Worm (Caenorhabditis elegans) whole organism, L4 larva: ENCODE data around the gene F59A7.5.
A peak's percentile ranks its signal among the peaks of the same experiment; 100 is the strongest.

Experiments used
- F26F4.8 ChIP-seq: fragments of 200-800 bp; sonication (Bioruptor generic); conservative IDR thresholded peaks from 2 replicates; pipeline ENCODE4 v1.3.6; 2022; ENCODE audit warnings: missing genetic modification characterization, missing compliant biosample characterization
- F44E2.7 ChIP-seq: fragments of 200-800 bp; sonication (Bioruptor generic); IDR thresholded peaks from 2 replicates; pipeline ENCODE4 v2.1.2; 2022; ENCODE audit warnings: missing genetic modification characterization, missing compliant biosample characterization
- F49E8.2 ChIP-seq: sonication (generic microtip); optimal IDR thresholded peaks from 2 replicates; lab custom pipeline; 2016; ENCODE audit warnings: missing compliant biosample characterization, mild to moderate bottlenecking, missing genetic modification characterization, borderline replicate concordance
- Y48G9A.11 ChIP-seq: fragments of 200-800 bp; sonication (Bioruptor generic); IDR thresholded peaks from 2 replicates; pipeline ENCODE4 v1.3.6; 2022; ENCODE audit warnings: missing genetic modification reagents, missing genetic modification characterization, missing compliant biosample characterization
- ama-1 ChIP-seq: fragments of 150-350 bp; optimal IDR thresholded peaks from 2 replicates; lab custom pipeline; 2014; ENCODE audit warnings: inconsistent platforms, mixed read lengths
- ceh-20 ChIP-seq: fragments of 200-800 bp; sonication (Bioruptor generic); IDR thresholded peaks from 2 replicates; pipeline ENCODE4 v1.3.6; 2022; ENCODE audit warnings: missing genetic modification reagents, missing genetic modification characterization, missing compliant biosample characterization
- ceh-28 ChIP-seq: fragments of 150-350 bp; optimal IDR thresholded peaks from 2 replicates; lab custom pipeline; 2014; ENCODE audit warnings: missing biosample characterization, missing genetic modification reagents, missing genetic modification characterization
- ces-1 ChIP-seq: fragments of 150-350 bp; sonication (generic microtip); optimal IDR thresholded peaks from 4 replicates; lab custom pipeline; 2014; ENCODE audit warnings: missing biosample characterization, missing genetic modification reagents, missing genetic modification characterization
- cey-2 ChIP-seq: sonication (generic microtip); optimal IDR thresholded peaks from 3 replicates; lab custom pipeline; 2017; ENCODE audit warnings: missing genetic modification characterization, mild to moderate bottlenecking, missing compliant biosample characterization, antibody characterized with exemption, borderline replicate concordance; ENCODE audit not compliant: insufficient read depth
- ctbp-1 ChIP-seq: fragments of 200-800 bp; sonication (Bioruptor generic); IDR thresholded peaks from 2 replicates; pipeline ENCODE4 v1.3.6; 2022; ENCODE audit warnings: missing genetic modification reagents, missing genetic modification characterization, missing compliant biosample characterization
- daf-16 ChIP-seq, 3 experiments: sonication (generic microtip); optimal IDR thresholded peaks; 2 replicates each; lab custom pipeline; 2016 to 2017; ENCODE audit warnings: missing genetic modification characterization in 3 of 3, missing genetic modification reagents in 3 of 3, mild to moderate bottlenecking in 2 of 3, missing compliant biosample characterization in 2 of 3, missing biosample characterization in 1 of 3, moderate library complexity in 1 of 3
- daf-8 ChIP-seq: fragments of 200-800 bp; sonication (Bioruptor generic); IDR thresholded peaks from 2 replicates; pipeline ENCODE4 v1.3.6; 2022; ENCODE audit warnings: missing genetic modification characterization, missing compliant biosample characterization
- dmd-6 ChIP-seq: fragments of 200-800 bp; sonication (Bioruptor generic); IDR thresholded peaks from 2 replicates; pipeline ENCODE4 v1.3.6; 2022; ENCODE audit warnings: missing genetic modification reagents, missing genetic modification characterization, missing compliant biosample characterization
- duxl-1 ChIP-seq: sonication (generic microtip); optimal IDR thresholded peaks from 2 replicates; lab custom pipeline; 2016; ENCODE audit warnings: mild to moderate bottlenecking, missing genetic modification characterization, moderate library complexity, missing compliant biosample characterization; ENCODE audit not compliant: poor library complexity
- dve-1 ChIP-seq: sonication (generic microtip); optimal IDR thresholded peaks from 2 replicates; lab custom pipeline; 2017; ENCODE audit warnings: antibody characterized with exemption, mild to moderate bottlenecking, missing genetic modification characterization, missing compliant biosample characterization; ENCODE audit not compliant: insufficient read depth
- egl-43 ChIP-seq: fragments of 200-800 bp; sonication (Bioruptor generic); IDR thresholded peaks from 2 replicates; pipeline ENCODE4 v1.3.6; 2022; ENCODE audit warnings: missing genetic modification reagents, missing genetic modification characterization, missing compliant biosample characterization
- fkh-10 ChIP-seq: fragments of 150-350 bp; optimal IDR thresholded peaks from 2 replicates; lab custom pipeline; 2014; ENCODE audit warnings: missing biosample characterization, missing genetic modification reagents, missing genetic modification characterization
- gei-8 ChIP-seq: fragments of 200-800 bp; sonication (Bioruptor generic); optimal IDR thresholded peaks from 2 replicates; lab custom pipeline; 2018; ENCODE audit warnings: mild to moderate bottlenecking, missing genetic modification characterization, missing compliant biosample characterization
- hif-1 ChIP-seq, 2 experiments: sonication (generic microtip); optimal IDR thresholded peaks; 2 replicates each; lab custom pipeline; 2016 to 2017; ENCODE audit warnings: missing compliant biosample characterization in 2 of 2, missing genetic modification characterization in 2 of 2, missing genetic modification reagents in 2 of 2, missing genotype in 2 of 2, mild to moderate bottlenecking in 1 of 2
- hlh-30 ChIP-seq: sonication (generic microtip); optimal IDR thresholded peaks from 2 replicates; lab custom pipeline; 2017; ENCODE audit warnings: antibody characterized with exemption, mild to moderate bottlenecking, missing genetic modification characterization, missing compliant biosample characterization; ENCODE audit not compliant: insufficient read depth
- lim-7 ChIP-seq: fragments of 200-800 bp; sonication (Bioruptor generic); IDR thresholded peaks from 2 replicates; pipeline ENCODE4 v1.3.6; 2022; ENCODE audit warnings: missing genetic modification characterization, missing compliant biosample characterization
- lin-1 ChIP-seq: fragments of 200-800 bp; sonication (Bioruptor generic); IDR thresholded peaks from 2 replicates; pipeline ENCODE4 v1.3.6; 2022; ENCODE audit warnings: missing genetic modification reagents, missing genetic modification characterization, missing compliant biosample characterization
- lin-38 ChIP-seq: fragments of 200-800 bp; sonication (Bioruptor generic); IDR thresholded peaks from 2 replicates; pipeline ENCODE4 v1.3.6; 2022; ENCODE audit warnings: missing genetic modification reagents, missing genetic modification characterization, missing compliant biosample characterization
- lsy-2 ChIP-seq, 2 experiments: fragments of 150-350 bp in 1 of 2; sonication (generic microtip) in 1 of 2; optimal IDR thresholded peaks; 2 replicates each; lab custom pipeline; 2014 to 2017; ENCODE audit warnings: missing biosample characterization in 2 of 2, missing genetic modification characterization in 2 of 2
- madf-9 ChIP-seq: fragments of 200-800 bp; sonication (Bioruptor generic); conservative IDR thresholded peaks from 2 replicates; pipeline ENCODE4 v1.3.6; 2022; ENCODE audit warnings: missing genetic modification reagents, missing genetic modification characterization, missing compliant biosample characterization
- mdl-1 ChIP-seq, 2 experiments: fragments of 150-350 bp in 1 of 2; sonication (generic microtip) in 1 of 2; optimal IDR thresholded peaks; 2 replicates each; lab custom pipeline; 2014 to 2017; ENCODE audit warnings: missing biosample characterization in 2 of 2, missing genetic modification characterization in 2 of 2
- mes-2 ChIP-seq: sonication (generic microtip); optimal IDR thresholded peaks from 2 replicates; lab custom pipeline; 2016; ENCODE audit warnings: missing genotype, mild to moderate bottlenecking, missing genetic modification characterization, missing compliant biosample characterization; ENCODE audit not compliant: poor library complexity, severe bottlenecking
- mxl-2 ChIP-seq: fragments of 200-800 bp; sonication (Bioruptor generic); conservative IDR thresholded peaks from 2 replicates; pipeline ENCODE4 v1.3.6; 2022; ENCODE audit warnings: missing genetic modification reagents, missing genetic modification characterization, missing compliant biosample characterization
- mxl-3 ChIP-seq: fragments of 200-800 bp; sonication (Bioruptor generic); optimal IDR thresholded peaks from 2 replicates; lab custom pipeline; 2018; ENCODE audit warnings: mild to moderate bottlenecking, missing genetic modification characterization, missing compliant biosample characterization
- pha-4 ChIP-seq, 2 experiments: fragments of 150-350 bp in 1 of 2; fragments of 200-800 bp in 1 of 2; sonication (Bioruptor generic) in 1 of 2; IDR thresholded peaks in 1 of 2; optimal IDR thresholded peaks in 1 of 2; 2 replicates each; pipeline versions ENCODE4 v1.3.6 to Lab custom; 2014 to 2022; ENCODE audit warnings: missing genetic modification characterization in 2 of 2, missing genetic modification reagents in 2 of 2, missing biosample characterization in 1 of 2, missing compliant biosample characterization in 1 of 2
- sdz-12 ChIP-seq: fragments of 200-800 bp; sonication (Bioruptor generic); optimal IDR thresholded peaks from 2 replicates; lab custom pipeline; 2018; ENCODE audit warnings: mild to moderate bottlenecking, missing genetic modification characterization, missing compliant biosample characterization
- skn-1 ChIP-seq: fragments of 150-350 bp; optimal IDR thresholded peaks from 2 replicates; lab custom pipeline; 2014; ENCODE audit warnings: missing biosample characterization, missing genetic modification characterization
- spr-1 ChIP-seq: sonication (generic microtip); optimal IDR thresholded peaks from 2 replicates; lab custom pipeline; 2016; ENCODE audit warnings: mild to moderate bottlenecking, missing genetic modification characterization, missing compliant biosample characterization
- tra-1 ChIP-seq: fragments of 200-800 bp; sonication (Bioruptor generic); IDR thresholded peaks from 2 replicates; pipeline ENCODE4 v1.3.6; 2022; ENCODE audit warnings: missing genetic modification reagents, missing genetic modification characterization, missing compliant biosample characterization
- unc-130 ChIP-seq: sonication (generic microtip); optimal IDR thresholded peaks from 2 replicates; lab custom pipeline; 2016; ENCODE audit warnings: missing genetic modification reagents, missing genetic modification characterization, missing compliant biosample characterization
- unc-62 ChIP-seq, 3 experiments: fragments of 150-350 bp in 1 of 3; sonication (generic microtip); optimal IDR thresholded peaks in 2 of 3; peaks in 1 of 3; 1 replicate in 1 of 3; 2 replicates in 2 of 3; lab custom pipeline; 2014 to 2017; ENCODE audit warnings: missing biosample characterization in 3 of 3, missing genetic modification characterization in 3 of 3, missing genetic modification reagents in 3 of 3, missing genotype in 1 of 3
- vab-7 ChIP-seq: fragments of 200-800 bp; sonication (Bioruptor generic); IDR thresholded peaks from 2 replicates; pipeline ENCODE4 v1.3.6; 2022; ENCODE audit warnings: missing genetic modification reagents, missing genetic modification characterization, missing compliant biosample characterization
- zag-1 ChIP-seq: fragments of 150-350 bp; optimal IDR thresholded peaks from 2 replicates; lab custom pipeline; 2014; ENCODE audit warnings: missing biosample characterization, missing genetic modification characterization
- zip-11 ChIP-seq: fragments of 200-800 bp; sonication (Bioruptor generic); IDR thresholded peaks from 2 replicates; pipeline ENCODE4 v1.3.6; 2022; ENCODE audit warnings: missing genetic modification characterization, missing compliant biosample characterization
- ztf-11 ChIP-seq: fragments of 150-350 bp; optimal IDR thresholded peaks from 2 replicates; lab custom pipeline; 2014; ENCODE audit warnings: missing biosample characterization, missing genetic modification characterization

The F59A7.5 gene

DNA sequence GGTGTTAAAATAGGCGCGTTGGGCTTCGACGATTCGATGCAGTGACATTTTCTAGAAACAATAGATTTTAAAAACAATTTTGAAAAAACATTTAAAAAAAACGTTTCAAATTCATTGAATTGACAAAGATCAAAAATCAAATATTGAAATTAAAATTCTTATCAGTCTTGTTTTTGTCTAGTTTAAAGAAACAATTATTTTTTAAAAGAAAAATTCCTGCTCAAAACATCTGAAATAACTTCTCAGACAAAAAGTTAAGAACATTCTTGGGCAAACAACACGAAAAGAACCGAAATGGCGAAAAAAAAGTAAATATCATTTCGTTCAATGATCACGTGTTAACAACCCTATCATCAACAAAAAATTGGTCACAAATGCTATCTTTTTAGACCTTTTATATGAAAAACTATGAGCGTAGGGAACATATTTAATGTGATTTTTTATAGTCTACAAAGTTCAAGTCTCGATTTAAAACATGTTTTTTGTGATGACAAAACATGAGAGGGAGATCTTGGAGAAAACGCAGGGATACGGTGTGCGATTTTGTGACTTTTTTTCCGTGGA, 22.9 kb upstream of the F59A7.5 start, which contains the start of gene alh-5 (continued):
- TF ChIP-seq dve-1 (tag; lab: Kevin White, UChicago) (peak; percentile 58), duxl-1 (tag; lab: Kevin White, UChicago) (no peak), dmd-6 (GFP tag; lab: Robert Waterston, UW) (peak; percentile 35; the same call in 1 of the 2 replicates)
- TF ChIP-seq, all 104 proteins: peak for 9

DNA sequence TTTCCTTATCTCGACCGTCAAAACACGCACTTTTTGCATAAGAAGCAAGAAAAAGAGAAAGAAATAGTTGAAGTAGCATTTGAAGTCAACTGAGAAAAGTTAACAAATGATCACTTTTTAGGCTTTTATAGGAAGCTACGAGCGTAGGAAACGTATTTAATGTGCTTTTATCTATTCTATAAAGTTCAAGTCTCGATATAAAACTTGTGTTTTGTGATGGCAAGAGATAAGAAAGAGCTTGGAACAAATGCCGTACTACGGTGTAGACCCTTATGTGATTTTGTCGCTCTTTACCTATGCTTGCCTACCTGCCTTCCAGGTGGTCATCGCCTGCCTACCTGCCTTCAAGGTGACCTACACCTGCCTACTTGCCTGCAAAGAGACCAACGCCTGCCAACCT, 18.2 kb upstream of the F59A7.5 start, which contains the start of gene clec-206:
Gene clec-206 (minus strand): TSS at position 101 of the 400 bp plus-strand sequence.
- TF ChIP-seq F49E8.2 (tag; lab: Kevin White, UChicago) (no peak), spr-1 (tag; lab: Kevin White, UChicago) (no peak), gei-8 (no peak), zag-1 (no peak), lim-7 (GFP tag; lab: Robert Waterston, UW) (no peak), zip-11 (GFP tag; lab: Robert Waterston, UW) (no peak), lin-1 (GFP tag; lab: Robert Waterston, UW) (no peak), ztf-11 (no peak), egl-43 (GFP tag; lab: Robert Waterston, UW) (no peak), pha-4 (GFP tag; IDR thresholded peaks at IDR 0.05; lab: Robert Waterston, UW) (no peak), pha-4 (tag; optimal IDR thresholded peaks at IDR 0.05; lab: Kevin White, UChicago) (no peak), F26F4.8 (GFP tag; lab: Robert Waterston, UW) (no peak), hlh-30 (tag; lab: Kevin White, UChicago) (no peak), ces-1 (GFP tag; lab: Kevin White, UChicago) (no peak), ceh-28 (no peak)

DNA sequence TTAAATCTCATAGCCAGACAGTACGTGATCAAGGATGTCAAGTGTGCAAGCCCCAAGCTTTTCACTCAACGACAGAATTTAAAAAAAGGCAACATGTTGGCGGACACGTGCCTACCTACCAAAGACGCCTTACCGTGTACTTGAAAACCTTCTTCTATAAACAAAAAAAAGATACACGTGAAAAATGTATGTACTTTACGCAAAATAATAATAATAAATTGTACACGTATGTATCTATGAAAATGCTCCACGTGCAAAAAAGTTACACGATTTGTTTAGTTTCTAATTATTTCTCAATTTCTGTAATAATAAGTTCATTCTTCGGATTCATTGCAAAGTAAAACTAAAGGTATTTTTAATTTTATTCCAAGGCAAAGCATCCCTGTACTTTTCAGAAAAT, 17.8 kb upstream of the F59A7.5 start, which contains the start of gene cysl-4:
Gene cysl-4 (plus strand): TSS at position 301 of the 400 bp plus-strand sequence.
- no peak for TF ChIP-seq ama-1 (lab: Kevin White, UChicago)
- TF ChIP-seq daf-8: no peak
- peak in 1 of 2 experiments; percentile 16 for TF ChIP-seq unc-62 (GFP tag; optimal IDR thresholded peaks at IDR 0.05 in 1 of 2; lab: Kevin White, UChicago)
- TF ChIP-seq unc-62 (tag; optimal IDR thresholded peaks at IDR 0.05; lab: Kevin White, UChicago): no peak
- TF ChIP-seq mdl-1 (tag; optimal IDR thresholded peaks at IDR 0.05; lab: Kevin White, UChicago): no peak
- no peak for TF ChIP-seq hif-1 (tag; optimal IDR thresholded peaks at IDR 0.05; lab: Kevin White, UChicago)

DNA sequence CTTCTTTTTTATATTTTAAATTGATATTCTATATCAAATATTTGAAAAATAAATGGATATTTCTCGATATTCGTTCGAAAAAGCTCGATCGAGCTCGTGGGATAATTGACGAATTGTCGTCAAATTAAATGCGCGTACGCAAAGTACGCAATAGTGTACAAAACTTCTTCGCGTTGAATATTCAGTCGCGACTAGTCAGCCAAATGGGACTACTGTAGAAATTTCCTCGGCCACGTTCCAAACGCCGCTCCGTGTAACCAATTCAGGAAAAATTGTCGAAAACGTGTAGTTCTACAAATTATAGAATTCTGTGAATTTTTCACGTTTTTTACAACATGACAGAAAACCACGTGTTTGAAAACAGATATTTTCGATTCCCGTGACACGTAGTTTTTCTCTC, 14.1 kb upstream of the F59A7.5 start:
- TF ChIP-seq ceh-20 (GFP tag; lab: Robert Waterston, UW): 0 out of 2 replicates have a peak, but pooled peaks have one; percentile 65
- TF ChIP-seq lin-38 (GFP tag; lab: Robert Waterston, UW): peak; percentile 88
- TF ChIP-seq hif-1 (tag; optimal IDR thresholded peaks at IDR 0.05; lab: Kevin White, UChicago): peak in 1 of 2 experiments; percentile 70
- TF ChIP-seq dve-1 (tag; lab: Kevin White, UChicago): peak; percentile 34
- TF ChIP-seq tra-1: no peak
- TF ChIP-seq spr-1 (tag; lab: Kevin White, UChicago): no peak
- no peak for TF ChIP-seq daf-16 (GFP tag; optimal IDR thresholded peaks at IDR 0.05; lab: Kevin White, UChicago)
- peak; percentile 25 for TF ChIP-seq daf-16 (tag; optimal IDR thresholded peaks at IDR 0.05; lab: Kevin White, UChicago)
- TF ChIP-seq gei-8: no peak
- peak; percentile 3 for TF ChIP-seq mxl-3 (GFP tag; lab: Kevin White, UChicago)
- peak; percentile 47 to 96 for TF ChIP-seq lsy-2 (tag; optimal IDR thresholded peaks at IDR 0.05; lab: Kevin White, UChicago)
- TF ChIP-seq cey-2 (tag; lab: Kevin White, UChicago): no peak
- TF ChIP-seq fkh-10 (GFP tag; lab: Kevin White, UChicago): no peak
- TF ChIP-seq mxl-2 (GFP tag; lab: Robert Waterston, UW): no peak
- TF ChIP-seq sdz-12 (GFP tag; lab: Kevin White, UChicago): no peak
- no peak for TF ChIP-seq F44E2.7 (GFP tag; lab: Robert Waterston, UW)
- TF ChIP-seq Y48G9A.11 (GFP tag; lab: Robert Waterston, UW): peak; percentile 60; the same call in 1 of the 2 replicates
- peak; percentile 94 for TF ChIP-seq mes-2 (tag; lab: Kevin White, UChicago)
- TF ChIP-seq unc-130 (GFP tag; lab: Kevin White, UChicago): peak; percentile 91
- TF ChIP-seq vab-7 (GFP tag; lab: Robert Waterston, UW): no peak
- 0 out of 2 replicates have a peak, but pooled peaks have one; percentile 51 for TF ChIP-seq ctbp-1 (GFP tag; lab: Robert Waterston, UW)
- no peak for TF ChIP-seq skn-1 (tag; lab: Kevin White, UChicago)
- no peak for TF ChIP-seq F49E8.2 (tag; lab: Kevin White, UChicago)
- TF ChIP-seq madf-9 (GFP tag; lab: Robert Waterston, UW): 0 out of 2 replicates have a peak, but pooled peaks have one; percentile 33
